Fruit fly (Drosophila melanogaster): ENCODE measurements around the gene comm3.

Gene comm3

dm6 chr3L:15619626-15620247, 27.8 kb downstream of the comm3 start, which contains the start of gene Phs (continued):
- TF ChIP-seq nerfin-2 (GFP tag; IDR thresholded peaks at IDR 0.05; ENCODE audit: partially characterized antibody) (no peak), CG4617 (GFP tag; optimal IDR thresholded peaks at IDR 0.05; ENCODE audit: borderline replicate concordance) (peak; percentile 70), CG9797 (GFP tag; optimal IDR thresholded peaks at IDR 0.05) (peak; percentile 52), org-1 (GFP tag; optimal IDR thresholded peaks at IDR 0.05) (peak; percentile 70), CG4820 (GFP tag; optimal IDR thresholded peaks at IDR 0.05) (peak; percentile 77), chm (GFP tag; IDR thresholded peaks at IDR 0.05) (peak; percentile 93), Oaz (GFP tag; IDR thresholded peaks at IDR 0.05) (no peak), yki (optimal IDR thresholded peaks at IDR 0.05) (peak; percentile 44), abd-A (tag; optimal IDR thresholded peaks at IDR 0.05) (no peak), CG10565 (GFP tag; optimal IDR thresholded peaks at IDR 0.05) (no peak), CG14965 (GFP tag; optimal IDR thresholded peaks at IDR 0.05; ENCODE audit: borderline replicate concordance) (peak; percentile 52), emc (GFP tag; optimal IDR thresholded peaks at IDR 0.05) (peak; percentile 56), Bteb2 (GFP tag; optimal IDR thresholded peaks at IDR 0.05) (peak; percentile 71), CG12744 (GFP tag; optimal IDR thresholded peaks at IDR 0.05) (peak; percentile 87), CG17912 (GFP tag; optimal IDR thresholded peaks at IDR 0.05) (peak; percentile 81), scrt (GFP tag; optimal IDR thresholded peaks at IDR 0.05) (peak; percentile 28), maf-S (GFP tag; optimal IDR thresholded peaks at IDR 0.05) (peak; percentile 87), CG15269 (tag; optimal IDR thresholded peaks at IDR 0.05) (peak; percentile 47), bcd (GFP tag; optimal IDR thresholded peaks at IDR 0.05) (peak; percentile 76), CG7987 (GFP tag; optimal IDR thresholded peaks at IDR 0.05) (peak; percentile 88), CG8089 (GFP tag; optimal IDR thresholded peaks at IDR 0.05) (peak; percentile 76), HHEX (GFP tag; optimal IDR thresholded peaks at IDR 0.05) (peak; percentile 76), CG4328 (GFP tag; optimal IDR thresholded peaks at IDR 0.05) (peak; percentile 51), CG8359 (GFP tag; optimal IDR thresholded peaks at IDR 0.05; ENCODE audit: borderline replicate concordance) (peak; percentile 11), CG4360 (GFP tag; IDR thresholded peaks at IDR 0.05) (no peak), CG11695 (GFP tag; IDR thresholded peaks at IDR 0.05) (peak; percentile 43; the same call in 1 of the 3 replicates), CG8924 (tag; optimal IDR thresholded peaks at IDR 0.05) (peak; percentile 38), Atf-2 (GFP tag; optimal IDR thresholded peaks at IDR 0.05) (peak; percentile 73), Mrtf (GFP tag; IDR thresholded peaks at IDR 0.05) (peak; percentile 69), HmgD (GFP tag; optimal IDR thresholded peaks at IDR 0.05) (peak; percentile 95), lov (optimal IDR thresholded peaks at IDR 0.05) (no peak), lov (GFP tag; IDR thresholded peaks at IDR 0.05) (peak; percentile 78; the same call in 1 of the 3 replicates), CG7786 (GFP tag; optimal IDR thresholded peaks at IDR 0.05) (peak; percentile 93), CG31441 (GFP tag; IDR thresholded peaks at IDR 0.05) (peak; percentile 46; the same call in 1 of the 2 replicates), HLHmδ (GFP tag; optimal IDR thresholded peaks at IDR 0.05) (peak; percentile 32), CG5953 (GFP tag; IDR thresholded peaks at IDR 0.05) (peak; percentile 65), Jarid2 (GFP tag; optimal IDR thresholded peaks at IDR 0.05) (peak; percentile 62), CG3163 (GFP tag; optimal IDR thresholded peaks at IDR 0.05) (peak; percentile 74), dan (GFP tag; IDR thresholded peaks at IDR 0.05) (no peak), Asciz (GFP tag; optimal IDR thresholded peaks at IDR 0.05) (peak; percentile 47), Six4 (GFP tag; optimal IDR thresholded peaks at IDR 0.05) (peak; percentile 40), Nf-YA (GFP tag; IDR thresholded peaks at IDR 0.05) (0 out of 2 replicates have a peak, but pooled peaks have one; percentile 6), so (GFP tag; IDR thresholded peaks at IDR 0.05) (peak; percentile 68; the same call in 2 of the 3 replicates), caup (GFP tag; optimal IDR thresholded peaks at IDR 0.05; ENCODE audit: severe bottlenecking) (peak; percentile 88), gcm2 (GFP tag; optimal IDR thresholded peaks at IDR 0.05) (peak; percentile 43), psq (GFP tag; optimal IDR thresholded peaks at IDR 0.05) (peak; percentile 56), Spps (tag; optimal IDR thresholded peaks at IDR 0.05) (no peak), ERR (GFP tag; optimal IDR thresholded peaks at IDR 0.05) (peak; percentile 92), Taf1 (GFP tag; IDR thresholded peaks at IDR 0.05) (no peak), vnd (GFP tag; IDR thresholded peaks at IDR 0.05; ENCODE audit: partially characterized antibody) (no peak)
